Fruit fly (Drosophila melanogaster): ENCODE results near the gene CG6073.

- no peak for TF ChIP-seq insv (optimal IDR thresholded peaks at IDR 0.05)
- no peak for TF ChIP-seq h (optimal IDR thresholded peaks at IDR 0.05)
- TF ChIP-seq psq (optimal IDR thresholded peaks at IDR 0.05), result no peak
Measured at dm6 chr3R:26191105-26191504, 2.5 kb upstream of the CG6073 start, which contains the start of gene CG34129.
